Fruit fly (Drosophila melanogaster): Measurements from ENCODE around the gene CG31528.

Gene CG31528

dm6 chr3R:4437113-4437512 lies 20.9 kb downstream of the CG31528 start, which contains the start of the genes Lipt2 and CG14650 (continued):
- TF ChIP-seq dmrt99B (tag; optimal IDR thresholded peaks at IDR 0.05) (no peak), Ssrp (tag; optimal IDR thresholded peaks at IDR 0.05) (peak; percentile 32), BEAF-32 (GFP tag; optimal IDR thresholded peaks at IDR 0.05) (peak; percentile 77), CG12219 (GFP tag; optimal IDR thresholded peaks at IDR 0.05) (no peak), gsb-n (tag; optimal IDR thresholded peaks at IDR 0.05) (no peak), PHDP (tag; optimal IDR thresholded peaks at IDR 0.05) (peak; percentile 33), CG4820 (GFP tag; optimal IDR thresholded peaks at IDR 0.05) (peak; percentile 20), en (GFP tag; optimal IDR thresholded peaks at IDR 0.05) (peak; percentile 46), CG17385 (GFP tag; optimal IDR thresholded peaks at IDR 0.05) (peak; percentile 6), CG14710 (tag; optimal IDR thresholded peaks at IDR 0.05) (peak; percentile 74), pnt (GFP tag; optimal IDR thresholded peaks at IDR 0.05) (peak; percentile 65), grau (tag; optimal IDR thresholded peaks at IDR 0.05) (peak; percentile 60), CG30020 (tag; optimal IDR thresholded peaks at IDR 0.05) (peak; percentile 79), sna (GFP tag; IDR thresholded peaks at IDR 0.05; ENCODE audit: partially characterized antibody) (peak; percentile 46), zen2 (GFP tag; IDR thresholded peaks at IDR 0.05; ENCODE audit: partially characterized antibody) (no peak; the same call in 2 of the 3 replicates), CG9817 (tag; optimal IDR thresholded peaks at IDR 0.05) (peak; percentile 62), klu (GFP tag; IDR thresholded peaks at IDR 0.05) (no peak), CG10654 (GFP tag; optimal IDR thresholded peaks at IDR 0.05) (peak; percentile 42), zfh1 (GFP tag; IDR thresholded peaks at IDR 0.05) (no peak), Sin3A (optimal IDR thresholded peaks at IDR 0.05) (peak; percentile 83), HmgZ (tag; optimal IDR thresholded peaks at IDR 0.05) (peak; percentile 86), dmrt11E (tag; optimal IDR thresholded peaks at IDR 0.05) (peak; percentile 50), bcd (GFP tag; optimal IDR thresholded peaks at IDR 0.05) (peak; percentile 33), slbo (GFP tag; IDR thresholded peaks at IDR 0.05) (peak; percentile 72), hbn (GFP tag; IDR thresholded peaks at IDR 0.05; ENCODE audit: partially characterized antibody) (peak; percentile 55; the same call in 1 of the 2 replicates), lola (GFP tag; optimal IDR thresholded peaks at IDR 0.05) (peak in 1 of 3 experiments; percentile 52), ase (GFP tag; IDR thresholded peaks at IDR 0.05) (no peak), CkIIα-i1 (GFP tag; IDR thresholded peaks at IDR 0.05) (no peak), Jarid2 (GFP tag; optimal IDR thresholded peaks at IDR 0.05) (no peak), Xrp1 (GFP tag; IDR thresholded peaks at IDR 0.05) (0 out of 2 replicates have a peak, but pooled peaks have one; percentile 36), jumu (GFP tag; optimal IDR thresholded peaks at IDR 0.05) (peak; percentile 68), zf30C (GFP tag; optimal IDR thresholded peaks at IDR 0.05) (no peak), CG12744 (GFP tag; optimal IDR thresholded peaks at IDR 0.05) (peak; percentile 50), ssp (GFP tag; IDR thresholded peaks at IDR 0.05) (no peak), Max (GFP tag; optimal IDR thresholded peaks at IDR 0.05) (no peak), Fer1 (GFP tag; optimal IDR thresholded peaks at IDR 0.05) (peak; percentile 48), kni (GFP tag; optimal IDR thresholded peaks at IDR 0.05) (no peak), CG6813 (GFP tag; optimal IDR thresholded peaks at IDR 0.05) (no peak), row (GFP tag; IDR thresholded peaks at IDR 0.05) (peak; percentile 73), Lpt (GFP tag; optimal IDR thresholded peaks at IDR 0.05) (no peak), chm (GFP tag; IDR thresholded peaks at IDR 0.05) (no peak), Nf-YC (tag; optimal IDR thresholded peaks at IDR 0.05) (peak; percentile 48), CG13424 (tag; optimal IDR thresholded peaks at IDR 0.05) (peak; percentile 62), NC2β (GFP tag; optimal IDR thresholded peaks at IDR 0.05) (peak; percentile 73), pfk (GFP tag; optimal IDR thresholded peaks at IDR 0.05) (no peak), sisA (GFP tag; IDR thresholded peaks at IDR 0.05) (peak; percentile 40; the same call in 1 of the 2 replicates), Dp (GFP tag; optimal IDR thresholded peaks at IDR 0.05) (peak; percentile 62), CG11560 (tag; IDR thresholded peaks at IDR 0.05) (no peak), CG10209 (GFP tag; optimal IDR thresholded peaks at IDR 0.05) (peak; percentile 47), CG31388 (GFP tag; optimal IDR thresholded peaks at IDR 0.05) (no peak), emc (GFP tag; optimal IDR thresholded peaks at IDR 0.05) (peak; percentile 34)
